Fruit fly (Drosophila melanogaster) whole organism, prepupa: ENCODE data around the gene CG13842.

Experiments used
- Blimp-1 ChIP-seq: fragments of 200-800 bp; sonication (Bioruptor generic); optimal IDR thresholded peaks from 3 replicates; lab custom pipeline; 2017; ENCODE audit warnings: missing biosample characterization, missing genetic modification characterization, mild to moderate bottlenecking, moderate library complexity, missing genetic modification reagents
- CG10669 ChIP-seq: fragments of 200-800 bp; sonication (Bioruptor generic); optimal IDR thresholded peaks from 3 replicates; lab custom pipeline; 2018; ENCODE audit warnings: missing biosample characterization, mild to moderate bottlenecking, missing genetic modification characterization, moderate library complexity
- CG11294 ChIP-seq: fragments of 200-800 bp; sonication (Bioruptor generic); IDR thresholded peaks from 2 replicates; pipeline ENCODE4 v1.3.6; 2022; ENCODE audit warnings: missing biosample characterization, missing genetic modification characterization
- CG11902 ChIP-seq: fragments of 200-800 bp; sonication (Bioruptor generic); optimal IDR thresholded peaks from 3 replicates; lab custom pipeline; 2016; ENCODE audit warnings: missing biosample characterization, missing genetic modification characterization
- CG15336 ChIP-seq: fragments of 200-800 bp; sonication (Bioruptor generic); IDR thresholded peaks from 2 replicates; pipeline ENCODE4 v1.3.6; 2022; ENCODE audit warnings: missing biosample characterization, missing genetic modification characterization
- CG3032 ChIP-seq: fragments of 200-800 bp; optimal IDR thresholded peaks from 2 replicates; lab custom pipeline; 2019; ENCODE audit warnings: missing biosample characterization, mild to moderate bottlenecking, missing genetic modification characterization, moderate library complexity
- CG31627 ChIP-seq: fragments of 200-800 bp; sonication (Bioruptor generic); optimal IDR thresholded peaks from 3 replicates; lab custom pipeline; 2016; ENCODE audit warnings: missing biosample characterization, missing genetic modification characterization
- CG6163 ChIP-seq: fragments of 200-800 bp; sonication (Bioruptor generic); IDR thresholded peaks from 3 replicates; pipeline ENCODE4 v1.3.6; 2022; ENCODE audit warnings: missing biosample characterization, missing genetic modification characterization
- CG8632 ChIP-seq: fragments of 200-800 bp; sonication (Bioruptor generic); optimal IDR thresholded peaks from 3 replicates; lab custom pipeline; 2016; ENCODE audit warnings: missing biosample characterization, missing genetic modification characterization
- CG9139 ChIP-seq: fragments of 200-800 bp; sonication (Bioruptor generic); optimal IDR thresholded peaks from 3 replicates; lab custom pipeline; 2017; ENCODE audit warnings: missing biosample characterization, mild to moderate bottlenecking, missing genetic modification characterization
- Eip75B ChIP-seq: fragments of 200-800 bp; sonication (Bioruptor generic); optimal IDR thresholded peaks from 3 replicates; lab custom pipeline; 2016; ENCODE audit warnings: missing biosample characterization, missing genetic modification characterization
- Eip93F ChIP-seq: fragments of 200-800 bp; sonication (Bioruptor generic); optimal IDR thresholded peaks from 2 replicates; lab custom pipeline; 2016; ENCODE audit warnings: missing biosample characterization, mild to moderate bottlenecking, missing genetic modification characterization
- Ets21C ChIP-seq: fragments of 200-800 bp; sonication (Bioruptor generic); optimal IDR thresholded peaks from 3 replicates; lab custom pipeline; 2016; ENCODE audit warnings: missing biosample characterization, missing genetic modification characterization
- Ets96B ChIP-seq: fragments of 200-800 bp; optimal IDR thresholded peaks from 2 replicates; lab custom pipeline; 2019; ENCODE audit warnings: missing biosample characterization, mild to moderate bottlenecking, missing genetic modification characterization, moderate library complexity
- Gug ChIP-seq: fragments of 200-800 bp; sonication (Bioruptor generic); IDR thresholded peaks from 2 replicates; pipeline ENCODE4 v1.3.6; 2022; ENCODE audit warnings: missing biosample characterization, missing genetic modification characterization
- Hr38 ChIP-seq: sonication (Bioruptor generic); optimal IDR thresholded peaks from 2 replicates; lab custom pipeline; 2016; ENCODE audit warnings: missing biosample characterization, missing genetic modification characterization
- Hr39 ChIP-seq: fragments of 200-800 bp; sonication (Bioruptor generic); optimal IDR thresholded peaks from 2 replicates; lab custom pipeline; 2016; ENCODE audit warnings: missing biosample characterization, missing genetic modification characterization
- Lpt ChIP-seq: fragments of 200-800 bp; sonication (Bioruptor generic); optimal IDR thresholded peaks from 3 replicates; lab custom pipeline; 2016; ENCODE audit warnings: missing biosample characterization, missing genetic modification characterization
- Sox102F ChIP-seq: fragments of 200-800 bp; sonication (Bioruptor generic); optimal IDR thresholded peaks from 2 replicates; lab custom pipeline; 2016; ENCODE audit warnings: missing biosample characterization, mild to moderate bottlenecking, missing genetic modification characterization
- Sox14 ChIP-seq: fragments of 200-800 bp; sonication (Bioruptor generic); optimal IDR thresholded peaks from 3 replicates; lab custom pipeline; 2016; ENCODE audit warnings: missing biosample characterization, missing genetic modification characterization
- Sox15 ChIP-seq: fragments of 200-800 bp; sonication (Bioruptor generic); optimal IDR thresholded peaks from 3 replicates; lab custom pipeline; 2016; ENCODE audit warnings: missing biosample characterization, missing genetic modification characterization
- achi ChIP-seq: fragments of 200-800 bp; sonication (Bioruptor generic); optimal IDR thresholded peaks from 3 replicates; lab custom pipeline; 2016; ENCODE audit warnings: missing biosample characterization, missing genetic modification characterization
- acj6 ChIP-seq: fragments of 200-800 bp; sonication (Bioruptor generic); optimal IDR thresholded peaks from 3 replicates; lab custom pipeline; 2016; ENCODE audit warnings: missing biosample characterization, missing genetic modification characterization
- cyc ChIP-seq: fragments of 200-800 bp; sonication (Bioruptor generic); optimal IDR thresholded peaks from 3 replicates; lab custom pipeline; 2016; ENCODE audit warnings: missing biosample characterization, missing genetic modification characterization
- dac ChIP-seq: fragments of 200-800 bp; sonication (Bioruptor generic); optimal IDR thresholded peaks from 2 replicates; lab custom pipeline; 2017; ENCODE audit warnings: missing biosample characterization, mild to moderate bottlenecking, missing genetic modification characterization
- dsx ChIP-seq: fragments of 200-800 bp; optimal IDR thresholded peaks from 3 replicates; lab custom pipeline; 2019; ENCODE audit warnings: missing biosample characterization, mild to moderate bottlenecking, missing genetic modification characterization, moderate library complexity; ENCODE audit not compliant: poor library complexity, severe bottlenecking
- fd59A ChIP-seq: fragments of 200-800 bp; sonication (Bioruptor generic); optimal IDR thresholded peaks from 2 replicates; lab custom pipeline; 2017; ENCODE audit warnings: missing biosample characterization, mild to moderate bottlenecking, missing genetic modification characterization, missing genetic modification reagents
- net ChIP-seq: fragments of 200-800 bp; sonication (Bioruptor generic); optimal IDR thresholded peaks from 3 replicates; lab custom pipeline; 2016; ENCODE audit warnings: missing biosample characterization, missing genetic modification characterization
- pdm3 ChIP-seq: fragments of 200-800 bp; sonication (Bioruptor generic); optimal IDR thresholded peaks from 3 replicates; lab custom pipeline; 2016; ENCODE audit warnings: missing biosample characterization, missing genetic modification characterization
- salr ChIP-seq, 2 experiments: fragments of 200-800 bp; sonication (Bioruptor generic); optimal IDR thresholded peaks; 3 replicates each; lab custom pipeline; 2016 to 2018; ENCODE audit warnings: missing biosample characterization in 2 of 2, missing genetic modification characterization in 2 of 2, mild to moderate bottlenecking in 1 of 2
- svp ChIP-seq: fragments of 200-800 bp; sonication (Bioruptor generic); peaks from one replicate; lab custom pipeline; 2016; ENCODE audit warnings: missing biosample characterization, missing genetic modification characterization
- topi ChIP-seq: fragments of 200-800 bp; sonication (Bioruptor generic); optimal IDR thresholded peaks from 3 replicates; lab custom pipeline; 2016; ENCODE audit warnings: missing biosample characterization, missing genetic modification characterization
- vri ChIP-seq: fragments of 200-800 bp; sonication (Bioruptor generic); optimal IDR thresholded peaks from 3 replicates; lab custom pipeline; 2016; ENCODE audit warnings: missing biosample characterization, mild to moderate bottlenecking, missing genetic modification characterization

The CG13842 gene

dm6 chr3R:22750534-22750947 is 43.5 kb upstream of the CG13842 start, which contains the start of the genes rumi, CG7029 and Usp12-46 (continued):
- TF ChIP-seq Eip93F (GFP tag; lab: Kevin White, UChicago) = no peak
- TF ChIP-seq cyc (GFP tag; lab: Kevin White, UChicago) = peak; percentile 89
- no peak for TF ChIP-seq Eip75B (GFP tag; lab: Kevin White, UChicago)
- peak; percentile 77 for TF ChIP-seq achi (GFP tag; lab: Kevin White, UChicago)
- TF ChIP-seq pdm3 (GFP tag; lab: Kevin White, UChicago) = no peak
- no peak for TF ChIP-seq dac (GFP tag; lab: Kevin White, UChicago)
- TF ChIP-seq CG10669 (GFP tag; lab: Kevin White, UChicago) = no peak
- TF ChIP-seq acj6 (GFP tag; lab: Kevin White, UChicago) = no peak
- TF ChIP-seq Hr39 (GFP tag; lab: Kevin White, UChicago) = peak; percentile 93
- TF ChIP-seq Sox15 (GFP tag; lab: Kevin White, UChicago) = peak; percentile 87
- TF ChIP-seq CG11294 (GFP tag; lab: Robert Waterston, UW) = peak; percentile 53; the same call in 1 of the 2 replicates
- peak; percentile 92 for TF ChIP-seq CG31627 (GFP tag; lab: Kevin White, UChicago)
- TF ChIP-seq Hr38 (GFP tag; lab: Kevin White, UChicago) = peak; percentile 11
- TF ChIP-seq Ets21C (GFP tag; lab: Kevin White, UChicago) = no peak
- TF ChIP-seq net (GFP tag; lab: Kevin White, UChicago) = no peak
- no peak for TF ChIP-seq CG9139 (GFP tag; lab: Kevin White, UChicago)
- TF ChIP-seq CG3032 (tag; lab: Kevin White, UChicago) = peak; percentile 83

- no peak for TF ChIP-seq Sox102F (GFP tag; lab: Kevin White, UChicago)
- no peak for TF ChIP-seq vri
- TF ChIP-seq pdm3 (GFP tag; lab: Kevin White, UChicago) = no peak
- no peak for TF ChIP-seq CG11902 (GFP tag; lab: Kevin White, UChicago)
- no peak for TF ChIP-seq dsx (GFP tag; lab: Kevin White, UChicago)
- TF ChIP-seq, all 60 proteins: peak for 0
Measured at dm6 chr3R:22750039-22750438, 43.0 kb upstream of the CG13842 start.

DNA sequence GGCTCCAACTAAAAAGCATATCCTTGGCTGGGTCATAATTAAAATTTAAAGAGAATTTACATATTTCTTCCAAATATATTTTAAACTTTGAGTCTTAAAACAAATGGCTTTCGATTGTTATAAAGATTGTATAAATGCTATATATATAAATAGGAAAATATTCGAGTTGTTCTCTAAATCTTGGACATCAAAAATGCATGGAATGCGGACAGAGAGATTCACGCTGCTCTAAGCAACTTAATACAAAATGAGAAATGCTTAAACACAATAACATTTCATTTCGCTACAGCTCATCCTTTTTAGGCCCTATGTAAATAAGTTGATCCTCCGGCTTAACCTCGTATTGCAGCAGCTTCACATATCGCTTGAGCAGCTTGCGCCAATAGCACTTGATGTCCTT is 41.9 kb upstream of the CG13842 start, which contains the start of gene CG31139:
Gene CG31139 (minus strand): TSS at position 101 of the 400 bp plus-strand sequence.
- no peak for TF ChIP-seq acj6 (GFP tag; lab: Kevin White, UChicago)
- TF ChIP-seq, all 60 proteins: peak for 0

DNA sequence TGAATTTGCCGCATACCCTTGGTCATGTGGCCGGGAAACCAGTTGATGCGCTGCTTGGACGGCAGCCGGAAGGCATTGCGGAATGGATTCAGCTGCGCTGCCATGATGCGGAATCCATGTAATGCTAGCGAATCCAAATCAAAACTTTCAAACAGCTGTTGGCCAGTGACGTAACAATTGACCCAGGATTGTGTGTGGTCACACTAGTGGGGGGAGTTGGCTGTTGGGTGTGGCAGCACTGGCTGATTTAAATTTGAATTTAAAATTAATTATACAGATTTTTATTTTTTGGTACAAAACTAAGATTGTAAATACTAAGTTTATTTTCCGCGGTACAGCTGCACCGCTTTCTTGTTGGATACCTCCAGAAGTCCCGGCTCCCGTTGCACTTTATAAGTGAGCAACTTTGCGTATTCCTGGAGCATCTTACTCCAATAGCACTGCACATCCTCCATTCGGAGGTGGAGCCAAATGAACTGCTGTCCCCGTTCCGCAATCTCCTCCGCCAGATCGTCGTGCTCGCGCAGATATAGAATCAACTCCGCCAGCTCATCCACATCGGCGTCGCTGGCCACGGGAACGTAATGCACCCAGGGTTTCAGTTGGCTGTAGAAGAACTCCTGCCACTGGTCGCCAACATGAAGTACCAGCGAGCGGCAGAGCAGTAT is 40.5 kb upstream of the CG13842 start, which contains the start of gene CG17141:
Gene CG17141 (minus strand): TSS at position 177 of the 668 bp plus-strand sequence.
- TF ChIP-seq CG15336 (GFP tag; lab: Robert Waterston, UW) = no peak
- TF ChIP-seq Ets96B (tag; lab: Kevin White, UChicago) = no peak
- no peak for TF ChIP-seq Sox102F (GFP tag; lab: Kevin White, UChicago)

- TF ChIP-seq CG8632 (GFP tag; lab: Kevin White, UChicago) = no peak
- no peak for TF ChIP-seq fd59A (GFP tag; lab: Kevin White, UChicago)
- no peak for TF ChIP-seq salr (GFP tag; optimal IDR thresholded peaks at IDR 0.05; lab: Kevin White, UChicago)
- no peak for TF ChIP-seq Lpt (GFP tag; lab: Kevin White, UChicago)
- no peak for TF ChIP-seq topi (GFP tag; lab: Kevin White, UChicago)
- TF ChIP-seq svp = no peak
- no peak for TF ChIP-seq Sox14 (GFP tag; lab: Kevin White, UChicago)
- TF ChIP-seq CG11294 (GFP tag; lab: Robert Waterston, UW) = no peak
- no peak for TF ChIP-seq CG6163 (GFP tag; lab: Robert Waterston, UW)
- no peak for TF ChIP-seq Gug (GFP tag; lab: Robert Waterston, UW)
- no peak for TF ChIP-seq Ets21C (GFP tag; lab: Kevin White, UChicago)
- no peak for TF ChIP-seq CG9139 (GFP tag; lab: Kevin White, UChicago)
- no peak for TF ChIP-seq cyc (GFP tag; lab: Kevin White, UChicago)
- no peak for TF ChIP-seq Sox15 (GFP tag; lab: Kevin White, UChicago)
- no peak for TF ChIP-seq Blimp-1 (GFP tag; lab: Kevin White, UChicago)
Measured at dm6 chr3R:22745432-22745831, 38.4 kb upstream of the CG13842 start, which contains the start of the genes vret and HP1c. TSS of gene vret (minus strand) at chr3R:22745581. TSS of gene HP1c (plus strand) at chr3R:22745620.
